Fruit fly (Drosophila melanogaster): ENCODE data around the gene CG31789.
A peak's percentile ranks its signal among the peaks of the same experiment; 100 is the strongest.

Gene CG31789

dm6 chr2L:18557965-18558537 is 47.7 kb upstream of the CG31789 start (continued):
- peak; percentile 26 to 66 for TF ChIP-seq Trl (optimal IDR thresholded peaks at IDR 0.05)
- no peak for TF ChIP-seq Trl (GFP tag; optimal IDR thresholded peaks at IDR 0.05)
- TF ChIP-seq CG31224 (GFP tag; IDR thresholded peaks at IDR 0.05) = peak; percentile 66
- TF ChIP-seq hth (optimal IDR thresholded peaks at IDR 0.05) = no peak
- no peak for TF ChIP-seq CG4404 (GFP tag; IDR thresholded peaks at IDR 0.05)
- no peak for TF ChIP-seq ab (GFP tag; optimal IDR thresholded peaks at IDR 0.05)
- TF ChIP-seq jigr1 (GFP tag; IDR thresholded peaks at IDR 0.05) = no peak
- no peak for TF ChIP-seq CG6791 (GFP tag; IDR thresholded peaks at IDR 0.05; ENCODE audit: partially characterized antibody)
- peak; percentile 92 for TF ChIP-seq Dbx (GFP tag; IDR thresholded peaks at IDR 0.05)
- TF ChIP-seq Poxn (GFP tag; IDR thresholded peaks at IDR 0.05) = no peak
- peak; percentile 43 for TF ChIP-seq cato (GFP tag; optimal IDR thresholded peaks at IDR 0.05; ENCODE audit: borderline replicate concordance)
- TF ChIP-seq Ets97D (GFP tag; optimal IDR thresholded peaks at IDR 0.05) = no peak
- TF ChIP-seq jing (GFP tag; optimal IDR thresholded peaks at IDR 0.05) = peak; percentile 10
- TF ChIP-seq Optix (GFP tag; IDR thresholded peaks at IDR 0.05) = peak; percentile 55; the same call in 1 of the 3 replicates
- TF ChIP-seq gsb-n (tag; optimal IDR thresholded peaks at IDR 0.05) = peak; percentile 48
- no peak for TF ChIP-seq CG1792 (GFP tag; optimal IDR thresholded peaks at IDR 0.05)
- TF ChIP-seq CG9727 (GFP tag; optimal IDR thresholded peaks at IDR 0.05) = peak; percentile 75
- TF ChIP-seq Sox102F (GFP tag; optimal IDR thresholded peaks at IDR 0.05) = peak; percentile 87
- peak; percentile 85 for TF ChIP-seq esg (GFP tag; conservative IDR thresholded peaks at IDR 0.05)
- TF ChIP-seq Vsx1 (GFP tag; optimal IDR thresholded peaks at IDR 0.05) = peak; percentile 41
- peak; percentile 62 for TF ChIP-seq CG4424 (GFP tag; optimal IDR thresholded peaks at IDR 0.05)
- peak; percentile 79 for TF ChIP-seq seq (GFP tag; IDR thresholded peaks at IDR 0.05)
- peak; percentile 54 for TF ChIP-seq CG6854 (GFP tag; optimal IDR thresholded peaks at IDR 0.05)
- peak; percentile 35 for TF ChIP-seq CG12942 (GFP tag; optimal IDR thresholded peaks at IDR 0.05)
- no peak for TF ChIP-seq fd64A (GFP tag; optimal IDR thresholded peaks at IDR 0.05)
- peak; percentile 75 for TF ChIP-seq CG3847 (GFP tag; IDR thresholded peaks at IDR 0.05)
- TF ChIP-seq CG10147 (GFP tag; optimal IDR thresholded peaks at IDR 0.05) = peak; percentile 48
- TF ChIP-seq danr (GFP tag; IDR thresholded peaks at IDR 0.05) = peak; percentile 61
- peak; percentile 67 for TF ChIP-seq Fer3 (tag; optimal IDR thresholded peaks at IDR 0.05)
- TF ChIP-seq Drgx (GFP tag; IDR thresholded peaks at IDR 0.05) = peak; percentile 84
- no peak for TF ChIP-seq chm (GFP tag; IDR thresholded peaks at IDR 0.05)
- TF ChIP-seq CG2889 (GFP tag; IDR thresholded peaks at IDR 0.05) = peak; percentile 61; the same call in 1 of the 3 replicates
- TF ChIP-seq sqz (GFP tag; optimal IDR thresholded peaks at IDR 0.05) = peak; percentile 31
- no peak for TF ChIP-seq p53 (GFP tag; optimal IDR thresholded peaks at IDR 0.05)
- peak; percentile 46; the same call in 1 of the 2 replicates for TF ChIP-seq CG43689 (GFP tag; IDR thresholded peaks at IDR 0.05)
- TF ChIP-seq CG15696 (tag; optimal IDR thresholded peaks at IDR 0.05) = peak; percentile 35
- peak; percentile 84 for TF ChIP-seq grau (tag; optimal IDR thresholded peaks at IDR 0.05)
- no peak for TF ChIP-seq bab2 (GFP tag; optimal IDR thresholded peaks at IDR 0.05)
- no peak for TF ChIP-seq CG34224 (GFP tag; IDR thresholded peaks at IDR 0.05; ENCODE audit: partially characterized antibody)
- TF ChIP-seq Elba2 (GFP tag; optimal IDR thresholded peaks at IDR 0.05) = no peak
- peak; percentile 81 for TF ChIP-seq HHEX (GFP tag; optimal IDR thresholded peaks at IDR 0.05)
- TF ChIP-seq aop (GFP tag; IDR thresholded peaks at IDR 0.05) = no peak
- peak; percentile 82 for TF ChIP-seq ap (GFP tag; IDR thresholded peaks at IDR 0.05)
- no peak for TF ChIP-seq CG3838 (GFP tag; optimal IDR thresholded peaks at IDR 0.05)
- TF ChIP-seq sug (tag; optimal IDR thresholded peaks at IDR 0.05) = peak; percentile 28
- peak; percentile 83 for TF ChIP-seq Ptx1 (GFP tag; IDR thresholded peaks at IDR 0.05)
- TF ChIP-seq mld (GFP tag; IDR thresholded peaks at IDR 0.05; ENCODE audit: partially characterized antibody) = no peak
- TF ChIP-seq CG10321 (GFP tag; IDR thresholded peaks at IDR 0.05) = peak; percentile 61; the same call in 1 of the 2 replicates
- no peak for TF ChIP-seq Ets65A (GFP tag)
- TF ChIP-seq Ravus (GFP tag; IDR thresholded peaks at IDR 0.05) = peak; percentile 68
- no peak for TF ChIP-seq zen (tag; optimal IDR thresholded peaks at IDR 0.05)
- TF ChIP-seq CG7357 (GFP tag; IDR thresholded peaks at IDR 0.05) = peak; percentile 71; the same call in 2 of the 3 replicates
